Worm (Caenorhabditis elegans) whole organism, L2 larva: ENCODE data around the gene mab-21.

Experiments used
- C34F6.9 ChIP-seq: fragments of 150-350 bp; optimal IDR thresholded peaks from 2 replicates; lab custom pipeline; 2014; ENCODE audit warnings: missing biosample characterization, missing genetic modification characterization
- R02D3.7 ChIP-seq: fragments of 150-350 bp; optimal IDR thresholded peaks from 2 replicates; lab custom pipeline; 2014; ENCODE audit warnings: missing biosample characterization, missing genetic modification characterization
- Y55F3AM.14 ChIP-seq: fragments of 200-800 bp; sonication (Bioruptor generic); optimal IDR thresholded peaks from 2 replicates; lab custom pipeline; 2018; ENCODE audit warnings: mild to moderate bottlenecking, missing genetic modification characterization, missing compliant biosample characterization
- ZK546.5 ChIP-seq: sonication (generic microtip); optimal IDR thresholded peaks from 2 replicates; lab custom pipeline; 2017; ENCODE audit warnings: missing biosample characterization, missing genetic modification characterization
- aly-2 ChIP-seq: fragments of 150-350 bp; optimal IDR thresholded peaks from 2 replicates; lab custom pipeline; 2014; ENCODE audit warnings: missing biosample characterization, missing genetic modification characterization
- ama-1 ChIP-seq: fragments of 150-350 bp; optimal IDR thresholded peaks from 2 replicates; lab custom pipeline; 2018; ENCODE audit warnings: inconsistent platforms
- blmp-1 ChIP-seq: sonication (generic microtip); optimal IDR thresholded peaks from 2 replicates; lab custom pipeline; 2017; ENCODE audit warnings: missing genetic modification characterization, mild to moderate bottlenecking, missing compliant biosample characterization, antibody characterized with exemption, moderate library complexity; ENCODE audit not compliant: insufficient read depth
- crh-2 ChIP-seq: sonication (generic microtip); optimal IDR thresholded peaks from 2 replicates; lab custom pipeline; 2017; ENCODE audit warnings: missing biosample characterization, missing genetic modification characterization
- dmd-4 ChIP-seq: sonication (generic microtip); optimal IDR thresholded peaks from 2 replicates; lab custom pipeline; 2017; ENCODE audit warnings: missing biosample characterization, missing genetic modification characterization
- egl-27 ChIP-seq: sonication (generic microtip); optimal IDR thresholded peaks from 3 replicates; lab custom pipeline; 2017; ENCODE audit warnings: missing biosample characterization, missing genetic modification reagents, missing genetic modification characterization
- elt-1 ChIP-seq: fragments of 150-350 bp; optimal IDR thresholded peaks from 2 replicates; lab custom pipeline; 2014; ENCODE audit warnings: missing biosample characterization, missing genetic modification characterization
- fos-1 ChIP-seq: fragments of 150-350 bp; optimal IDR thresholded peaks from 2 replicates; lab custom pipeline; 2014; ENCODE audit warnings: missing biosample characterization, missing genetic modification characterization
- gmeb-1 ChIP-seq: fragments of 150-350 bp; optimal IDR thresholded peaks from 2 replicates; lab custom pipeline; 2014; ENCODE audit warnings: missing biosample characterization, missing genetic modification characterization
- lin-11 ChIP-seq: fragments of 150-350 bp; sonication (generic microtip); optimal IDR thresholded peaks from 2 replicates; lab custom pipeline; 2014; ENCODE audit warnings: missing biosample characterization, missing genetic modification characterization, inconsistent platforms, mixed read lengths
- lsy-2 ChIP-seq, 2 experiments: fragments of 150-350 bp in 1 of 2; sonication (generic microtip) in 1 of 2; optimal IDR thresholded peaks; 2 replicates each; lab custom pipeline; 2014 to 2017; ENCODE audit warnings: missing biosample characterization in 2 of 2, missing genetic modification characterization in 2 of 2
- mbf-1 ChIP-seq: sonication (generic microtip); optimal IDR thresholded peaks from 2 replicates; lab custom pipeline; 2017; ENCODE audit warnings: missing biosample characterization, missing genetic modification characterization
- nhr-11 ChIP-seq: fragments of 150-350 bp; optimal IDR thresholded peaks from 2 replicates; lab custom pipeline; 2014; ENCODE audit warnings: missing biosample characterization, missing genetic modification characterization
- nhr-12 ChIP-seq: fragments of 150-350 bp; optimal IDR thresholded peaks from 2 replicates; lab custom pipeline; 2014; ENCODE audit warnings: missing biosample characterization, missing genetic modification characterization
- nhr-129 ChIP-seq: fragments of 150-350 bp; optimal IDR thresholded peaks from 2 replicates; lab custom pipeline; 2014; ENCODE audit warnings: missing biosample characterization, missing genetic modification characterization
- nhr-23 ChIP-seq: fragments of 150-350 bp; optimal IDR thresholded peaks from 2 replicates; lab custom pipeline; 2014; ENCODE audit warnings: missing biosample characterization, missing genetic modification reagents, missing genetic modification characterization
- nhr-237 ChIP-seq: fragments of 150-350 bp; optimal IDR thresholded peaks from 2 replicates; lab custom pipeline; 2014; ENCODE audit warnings: missing biosample characterization, missing genetic modification characterization
- nhr-25 ChIP-seq: fragments of 150-350 bp; sonication (generic microtip); optimal IDR thresholded peaks from 3 replicates; lab custom pipeline; 2014; ENCODE audit warnings: missing biosample characterization, missing genetic modification characterization
- nhr-77 ChIP-seq: fragments of 150-350 bp; optimal IDR thresholded peaks from 2 replicates; lab custom pipeline; 2014; ENCODE audit warnings: missing biosample characterization, missing genetic modification characterization
- peb-1 ChIP-seq: fragments of 150-350 bp; optimal IDR thresholded peaks from 2 replicates; lab custom pipeline; 2014; ENCODE audit warnings: missing biosample characterization, missing genetic modification characterization
- skn-1 ChIP-seq: sonication (generic microtip); optimal IDR thresholded peaks from 2 replicates; lab custom pipeline; 2017; ENCODE audit warnings: missing biosample characterization, missing genetic modification characterization
- sma-3 ChIP-seq: sonication (generic microtip); optimal IDR thresholded peaks from 2 replicates; lab custom pipeline; 2016; ENCODE audit warnings: missing genetic modification reagents, missing genetic modification characterization, missing compliant biosample characterization
- sma-9 ChIP-seq, 2 experiments: fragments of 150-350 bp in 1 of 2; sonication (generic microtip) in 1 of 2; optimal IDR thresholded peaks; 2 replicates each; lab custom pipeline; 2014 to 2016; ENCODE audit warnings: missing genetic modification characterization in 2 of 2, mild to moderate bottlenecking in 1 of 2, missing biosample characterization in 1 of 2, missing compliant biosample characterization in 1 of 2, missing genetic modification reagents in 1 of 2, moderate library complexity in 1 of 2
- snpc-4 ChIP-seq: fragments of 150-350 bp; optimal IDR thresholded peaks from 2 replicates; lab custom pipeline; 2014; ENCODE audit warnings: missing biosample characterization, missing genetic modification characterization
- unc-62 ChIP-seq: fragments of 150-350 bp; optimal IDR thresholded peaks from 2 replicates; lab custom pipeline; 2014; ENCODE audit warnings: missing biosample characterization, missing genetic modification reagents, missing genetic modification characterization
- zag-1 ChIP-seq: fragments of 150-350 bp; optimal IDR thresholded peaks from 2 replicates; lab custom pipeline; 2014; ENCODE audit warnings: missing biosample characterization, missing genetic modification characterization
- ztf-1 ChIP-seq: fragments of 200-800 bp; sonication (Bioruptor generic); conservative IDR thresholded peaks from 2 replicates; pipeline ENCODE4 v1.3.6; 2022; ENCODE audit warnings: missing genetic modification characterization, missing compliant biosample characterization
- ztf-11 ChIP-seq: sonication (generic microtip); optimal IDR thresholded peaks from 2 replicates; lab custom pipeline; 2017; ENCODE audit warnings: missing biosample characterization, missing genetic modification characterization

The mab-21 gene

DNA sequence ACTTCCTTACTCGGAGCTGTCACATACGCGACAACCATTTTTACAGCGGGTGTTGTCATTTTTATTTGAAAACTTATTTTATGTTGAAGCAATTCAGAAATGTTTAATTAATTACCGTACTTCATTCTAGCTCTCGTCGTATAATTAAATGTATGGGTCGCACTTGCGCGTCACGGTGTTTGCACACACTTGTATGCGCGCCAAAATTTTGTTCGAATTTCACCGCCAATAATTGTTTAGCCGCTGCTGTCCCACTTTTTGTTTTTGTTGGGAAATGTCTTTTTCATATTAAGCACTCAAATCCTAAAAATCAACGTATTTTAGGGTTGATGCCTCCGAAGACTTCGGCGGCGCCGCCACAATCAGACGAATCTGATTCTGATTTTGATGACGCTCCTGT, 13.4 kb upstream of the mab-21 start, which contains the start of the genes F35G12.7 and smc-4 (continued):
- no peak for TF ChIP-seq dmd-4 (tag; lab: Kevin White, UChicago)
- TF ChIP-seq nhr-77 (tag; lab: Kevin White, UChicago) = no peak
- no peak for TF ChIP-seq mbf-1 (tag; lab: Kevin White, UChicago)
- peak; percentile 69 for TF ChIP-seq nhr-129 (tag; lab: Kevin White, UChicago)
- no peak for TF ChIP-seq ztf-11 (tag; lab: Kevin White, UChicago)
- peak; percentile 38 for TF ChIP-seq lin-11 (tag; lab: Kevin White, UChicago)
- no peak for TF ChIP-seq snpc-4 (tag; lab: Kevin White, UChicago)
- TF ChIP-seq fos-1 = peak; percentile 31
- no peak for TF ChIP-seq elt-1 (tag; lab: Kevin White, UChicago)
- peak; percentile 37 for TF ChIP-seq crh-2

ce11 chrIII:4593098-4593697, 7.4 kb upstream of the mab-21 start, which contains the start of gene erh-2:
erh-2 (plus strand) TSS chrIII:4593231.
- TF ChIP-seq skn-1 (tag; lab: Kevin White, UChicago) = no peak
- TF ChIP-seq lsy-2 (tag; optimal IDR thresholded peaks at IDR 0.05; lab: Kevin White, UChicago) = no peak
- TF ChIP-seq, all 48 proteins: peak for 0

DNA sequence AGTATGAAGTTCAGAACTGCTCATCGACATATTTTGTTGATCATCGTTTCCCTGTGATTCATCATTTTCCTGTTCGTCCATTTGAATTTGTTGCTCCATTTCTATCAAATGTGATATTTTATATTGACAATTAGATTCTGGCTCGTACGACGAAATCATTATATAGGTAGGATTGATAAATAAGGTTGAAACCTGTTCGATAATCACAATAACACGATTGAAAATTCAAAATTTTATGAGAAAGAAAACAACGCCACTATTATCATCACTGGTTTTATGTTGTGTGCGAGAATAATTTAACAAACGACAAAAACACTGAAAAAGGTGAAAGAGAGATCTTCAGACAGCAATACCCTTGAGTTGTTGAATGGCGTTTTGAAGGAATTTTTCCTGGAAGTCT, 6.2 kb upstream of the mab-21 start, which contains the start of gene apc-11:
Gene apc-11, minus strand, starts transcription at position 101 of the 400 bp plus-strand sequence.
- no peak for TF ChIP-seq Y55F3AM.14
- TF ChIP-seq mbf-1 (tag; lab: Kevin White, UChicago) = no peak
- TF ChIP-seq lsy-2 (tag; optimal IDR thresholded peaks at IDR 0.05; lab: Kevin White, UChicago) = no peak
- TF ChIP-seq C34F6.9 (tag; lab: Kevin White, UChicago) = no peak
- TF ChIP-seq egl-27 = no peak
- TF ChIP-seq snpc-4 (tag; lab: Kevin White, UChicago) = no peak
- no peak for TF ChIP-seq elt-1 (tag; lab: Kevin White, UChicago)
- TF ChIP-seq ama-1 (lab: Kevin White, UChicago) = no peak
- TF ChIP-seq peb-1 (tag; lab: Kevin White, UChicago) = no peak
- no peak for TF ChIP-seq nhr-129 (tag; lab: Kevin White, UChicago)
- TF ChIP-seq nhr-77 (tag; lab: Kevin White, UChicago) = no peak
- no peak for TF ChIP-seq blmp-1 (tag; lab: Kevin White, UChicago)
- TF ChIP-seq nhr-11 = no peak
- TF ChIP-seq ZK546.5 (tag; lab: Kevin White, UChicago) = no peak
- no peak for TF ChIP-seq gmeb-1 (tag; lab: Kevin White, UChicago)
- TF ChIP-seq skn-1 (tag; lab: Kevin White, UChicago) = no peak
- TF ChIP-seq nhr-237 (tag; lab: Kevin White, UChicago) = no peak

- TF ChIP-seq nhr-77 (tag; lab: Kevin White, UChicago) = no peak
- TF ChIP-seq nhr-23 (tag; lab: Kevin White, UChicago) = no peak
- TF ChIP-seq aly-2 (tag; lab: Kevin White, UChicago) = no peak
- TF ChIP-seq ztf-1 (GFP tag; lab: Robert Waterston, UW) = no peak
- no peak for TF ChIP-seq zag-1 (tag; lab: Kevin White, UChicago)
- TF ChIP-seq nhr-25 = no peak
- TF ChIP-seq nhr-11 = no peak
- no peak for TF ChIP-seq R02D3.7 (tag; lab: Kevin White, UChicago)
- TF ChIP-seq ztf-11 (tag; lab: Kevin White, UChicago) = no peak
- TF ChIP-seq sma-3 (GFP tag; lab: Kevin White, UChicago) = no peak
Measured at ce11 chrIII:4594762-4595523, 5.6 kb upstream of the mab-21 start.

- no peak for TF ChIP-seq sma-9 (GFP tag; optimal IDR thresholded peaks at IDR 0.05; lab: Kevin White, UChicago)
- TF ChIP-seq sma-9 (tag; optimal IDR thresholded peaks at IDR 0.05; lab: Kevin White, UChicago) = no peak
- TF ChIP-seq nhr-77 (tag; lab: Kevin White, UChicago) = no peak
- TF ChIP-seq nhr-12 (tag; lab: Kevin White, UChicago) = no peak
- no peak for TF ChIP-seq dmd-4 (tag; lab: Kevin White, UChicago)
- no peak for TF ChIP-seq ZK546.5 (tag; lab: Kevin White, UChicago)
- no peak for TF ChIP-seq C34F6.9 (tag; lab: Kevin White, UChicago)
- TF ChIP-seq unc-62 (GFP tag; lab: Kevin White, UChicago) = no peak
- no peak for TF ChIP-seq nhr-25
- TF ChIP-seq nhr-237 (tag; lab: Kevin White, UChicago) = no peak
Measured at ce11 chrIII:4595771-4596227, 4.8 kb upstream of the mab-21 start, which contains the start of gene asb-1. asb-1 (minus strand) TSS chrIII:4595821.
